Fruit fly (Drosophila melanogaster) whole organism, embryonic: ENCODE data around the gene Pgant7.

Experiments
- Aef1 ChIP-seq: fragments of 200-800 bp; sonication (Bioruptor generic); IDR thresholded peaks from 3 replicates; pipeline ENCODE4 v1.3.6; 2022; ENCODE audit warnings: missing biosample characterization, missing genetic modification characterization
- Antp ChIP-seq: fragments of 200-800 bp; sonication (Bioruptor generic); optimal IDR thresholded peaks from 3 replicates; lab custom pipeline; 2016; ENCODE audit warnings: missing biosample characterization, missing genetic modification characterization
- BtbVII ChIP-seq: fragments of 200-800 bp; sonication (Bioruptor generic); optimal IDR thresholded peaks from 3 replicates; lab custom pipeline; 2017; ENCODE audit warnings: missing biosample characterization, mild to moderate bottlenecking, missing genetic modification characterization
- CG10979 ChIP-seq: fragments of 200-800 bp; sonication (Bioruptor generic); optimal IDR thresholded peaks from 2 replicates; lab custom pipeline; 2018; ENCODE audit warnings: missing biosample characterization, mild to moderate bottlenecking, missing genetic modification characterization, moderate library complexity
- CG11504 ChIP-seq: fragments of 200-800 bp; sonication (Bioruptor generic); optimal IDR thresholded peaks from 3 replicates; lab custom pipeline; 2019; ENCODE audit warnings: missing biosample characterization, mild to moderate bottlenecking, missing genetic modification characterization, moderate library complexity
- CG13123 ChIP-seq: fragments of 200-800 bp; sonication (Bioruptor generic); optimal IDR thresholded peaks from 2 replicates; lab custom pipeline; 2016; ENCODE audit warnings: missing biosample characterization, missing genetic modification characterization
- CG13624 ChIP-seq: fragments of 200-800 bp; sonication (Bioruptor generic); optimal IDR thresholded peaks from 2 replicates; lab custom pipeline; 2016; ENCODE audit warnings: missing biosample characterization, missing genetic modification characterization
- CG1647 ChIP-seq: fragments of 200-800 bp; sonication (Bioruptor generic); optimal IDR thresholded peaks from 3 replicates; lab custom pipeline; 2016; ENCODE audit warnings: missing biosample characterization, missing genetic modification characterization
- CG16815 ChIP-seq: fragments of 200-800 bp; sonication (Bioruptor generic); optimal IDR thresholded peaks from 3 replicates; lab custom pipeline; 2017; ENCODE audit warnings: missing biosample characterization, mild to moderate bottlenecking, missing genetic modification characterization
- CG17385 ChIP-seq: fragments of 200-800 bp; sonication (Bioruptor generic); optimal IDR thresholded peaks from 3 replicates; lab custom pipeline; 2018; ENCODE audit warnings: missing biosample characterization, mild to moderate bottlenecking, missing genetic modification characterization
- CG1832 ChIP-seq: fragments of 200-800 bp; sonication (Bioruptor generic); optimal IDR thresholded peaks from 2 replicates; lab custom pipeline; 2017; ENCODE audit warnings: missing biosample characterization, mild to moderate bottlenecking, missing genetic modification characterization, inconsistent platforms
- CG18619 ChIP-seq: fragments of 200-800 bp; sonication (Bioruptor generic); optimal IDR thresholded peaks from 3 replicates; lab custom pipeline; 2017; ENCODE audit warnings: missing biosample characterization, mild to moderate bottlenecking, missing genetic modification characterization
- CG2712 ChIP-seq: fragments of 200-800 bp; optimal IDR thresholded peaks from 3 replicates; lab custom pipeline; 2019; ENCODE audit warnings: missing biosample characterization, mild to moderate bottlenecking, missing genetic modification characterization, moderate library complexity
- CG32532 ChIP-seq: fragments of 200-800 bp; sonication (Bioruptor generic); IDR thresholded peaks from 2 replicates; pipeline ENCODE4 v1.3.6; 2022; ENCODE audit warnings: missing biosample characterization, missing genetic modification characterization
- CG4328 ChIP-seq: fragments of 200-800 bp; sonication (Bioruptor generic); optimal IDR thresholded peaks from 3 replicates; lab custom pipeline; 2017; ENCODE audit warnings: missing biosample characterization, missing genetic modification reagents, missing genetic modification characterization
- CG5180 ChIP-seq: fragments of 200-800 bp; sonication (Bioruptor generic); optimal IDR thresholded peaks from 3 replicates; lab custom pipeline; 2017; ENCODE audit warnings: missing biosample characterization, missing genetic modification characterization, mild to moderate bottlenecking, moderate library complexity, missing genetic modification reagents
- CG6272 ChIP-seq: fragments of 200-800 bp; sonication (Bioruptor generic); IDR thresholded peaks from 2 replicates; pipeline ENCODE4 v1.3.6; 2022; ENCODE audit warnings: missing biosample characterization, missing genetic modification characterization
- CG6791 ChIP-seq: fragments of 200-800 bp; sonication (Bioruptor generic); IDR thresholded peaks from 3 replicates; pipeline ENCODE4 v1.3.6; 2022; ENCODE audit warnings: missing biosample characterization, missing genetic modification characterization; ENCODE audit not compliant: partially characterized antibody
- CG6854 ChIP-seq: fragments of 200-800 bp; sonication (Bioruptor generic); optimal IDR thresholded peaks from 3 replicates; lab custom pipeline; 2017; ENCODE audit warnings: missing biosample characterization, mild to moderate bottlenecking, missing genetic modification characterization
- CG7928 ChIP-seq: fragments of 200-800 bp; sonication (Bioruptor generic); optimal IDR thresholded peaks from 2 replicates; lab custom pipeline; 2017; ENCODE audit warnings: missing biosample characterization, mild to moderate bottlenecking, missing genetic modification characterization
- CG8388 ChIP-seq: fragments of 200-800 bp; sonication (Bioruptor generic); optimal IDR thresholded peaks from 2 replicates; lab custom pipeline; 2019; ENCODE audit warnings: missing biosample characterization, mild to moderate bottlenecking, missing genetic modification characterization, moderate library complexity
- CG9215 ChIP-seq: fragments of 200-800 bp; sonication (Bioruptor generic); IDR thresholded peaks from 2 replicates; pipeline ENCODE4 v1.3.6; 2022; ENCODE audit warnings: missing biosample characterization, missing genetic modification characterization
- CG9797 ChIP-seq: fragments of 200-800 bp; sonication (Bioruptor generic); optimal IDR thresholded peaks from 3 replicates; lab custom pipeline; 2018; ENCODE audit warnings: missing biosample characterization, mild to moderate bottlenecking, missing genetic modification characterization
- CG9932 ChIP-seq: fragments of 200-800 bp; sonication (Bioruptor generic); IDR thresholded peaks from 2 replicates; pipeline ENCODE4 v1.3.6; 2022; ENCODE audit warnings: missing biosample characterization, missing genetic modification characterization
- Chrac-16 ChIP-seq: fragments of 200-800 bp; sonication (Bioruptor generic); optimal IDR thresholded peaks from 3 replicates; lab custom pipeline; 2016; ENCODE audit warnings: missing biosample characterization, missing genetic modification characterization
- D19B ChIP-seq: fragments of 200-800 bp; sonication (Bioruptor generic); optimal IDR thresholded peaks from 2 replicates; lab custom pipeline; 2017; ENCODE audit warnings: missing biosample characterization, mild to moderate bottlenecking, missing genetic modification characterization
- Dip3 ChIP-seq: fragments of 200-800 bp; sonication (Bioruptor generic); optimal IDR thresholded peaks from 3 replicates; lab custom pipeline; 2016; ENCODE audit warnings: missing biosample characterization, missing genetic modification characterization
- Ets65A ChIP-seq: fragments of 200-800 bp; sonication (Bioruptor generic); peaks from one replicate; lab custom pipeline; 2016; ENCODE audit warnings: missing biosample characterization, missing genetic modification characterization
- GATAe ChIP-seq: fragments of 200-800 bp; sonication (Bioruptor generic); conservative IDR thresholded peaks from 2 replicates; pipeline ENCODE4 v1.3.6; 2022; ENCODE audit warnings: missing biosample characterization, missing genetic modification characterization
- Gug ChIP-seq: fragments of 200-800 bp; sonication (Bioruptor generic); IDR thresholded peaks from 4 replicates; pipeline ENCODE4 v1.3.6; 2022; ENCODE audit warnings: missing biosample characterization, missing genetic modification characterization
- HLH3B ChIP-seq: fragments of 200-800 bp; sonication (Bioruptor generic); IDR thresholded peaks from 2 replicates; pipeline ENCODE4 v1.3.6; 2022; ENCODE audit warnings: missing biosample characterization, missing genetic modification characterization
- Lim3 ChIP-seq: fragments of 200-800 bp; sonication (Bioruptor generic); IDR thresholded peaks from 2 replicates; pipeline ENCODE4 v1.3.6; 2022; ENCODE audit warnings: missing biosample characterization, missing genetic modification characterization
- Mrtf ChIP-seq: fragments of 200-800 bp; sonication (Bioruptor generic); IDR thresholded peaks from 3 replicates; pipeline ENCODE4 v1.3.6; 2022; ENCODE audit warnings: missing biosample characterization, missing genetic modification characterization
- Myb ChIP-seq: fragments of 200-800 bp; sonication (Bioruptor generic); optimal IDR thresholded peaks from 2 replicates; lab custom pipeline; 2016; ENCODE audit warnings: missing biosample characterization, missing genetic modification characterization
- NK7.1 ChIP-seq: fragments of 200-800 bp; sonication (Bioruptor generic); optimal IDR thresholded peaks from 3 replicates; lab custom pipeline; 2016; ENCODE audit warnings: missing biosample characterization, missing genetic modification characterization
- Pdp1 ChIP-seq, 2 experiments: fragments of 200-800 bp; sonication (Bioruptor generic); optimal IDR thresholded peaks; 3 replicates each; lab custom pipeline; 2016; ENCODE audit warnings: missing biosample characterization in 2 of 2, missing genetic modification characterization in 2 of 2, mild to moderate bottlenecking in 1 of 2, moderate library complexity in 1 of 2
- Ravus ChIP-seq: fragments of 200-800 bp; sonication (Bioruptor generic); IDR thresholded peaks from 2 replicates; pipeline ENCODE4 v1.3.6; 2022; ENCODE audit warnings: missing biosample characterization, missing genetic modification characterization
- chm ChIP-seq: fragments of 200-800 bp; sonication (Bioruptor generic); IDR thresholded peaks from 2 replicates; pipeline ENCODE4 v1.3.6; 2022; ENCODE audit warnings: missing biosample characterization, missing genetic modification characterization
- crol ChIP-seq: fragments of 200-800 bp; sonication (Bioruptor generic); IDR thresholded peaks from 2 replicates; pipeline ENCODE4 v1.3.6; 2022; ENCODE audit warnings: missing biosample characterization, missing genetic modification characterization
- eyg ChIP-seq: fragments of 200-800 bp; sonication (Bioruptor generic); optimal IDR thresholded peaks from 3 replicates; lab custom pipeline; 2016; ENCODE audit warnings: missing biosample characterization, missing genetic modification characterization
- fru ChIP-seq: fragments of >200 bp; optimal IDR thresholded peaks from 2 replicates; lab custom pipeline; 2017
- grau ChIP-seq: fragments of 200-800 bp; optimal IDR thresholded peaks from 3 replicates; lab custom pipeline; 2019; ENCODE audit warnings: missing biosample characterization, mild to moderate bottlenecking, missing genetic modification characterization, moderate library complexity
- hkb ChIP-seq, 2 experiments: fragments of 200-800 bp in 1 of 2; fragments of >200 bp in 1 of 2; sonication (Bioruptor generic) in 1 of 2; IDR thresholded peaks in 1 of 2; optimal IDR thresholded peaks in 1 of 2; 2 replicates each; pipeline versions ENCODE4 v1.3.6 to Lab custom; 2017 to 2022; ENCODE audit warnings: missing biosample characterization in 1 of 2, missing genetic modification characterization in 1 of 2
- lbe ChIP-seq: fragments of 200-800 bp; sonication (Bioruptor generic); optimal IDR thresholded peaks from 2 replicates; lab custom pipeline; 2016; ENCODE audit warnings: missing biosample characterization, mild to moderate bottlenecking, missing genetic modification characterization
- sens ChIP-seq: fragments of 200-800 bp; sonication (Bioruptor generic); peaks from one replicate; lab custom pipeline; 2016; ENCODE audit warnings: missing biosample characterization, missing genetic modification characterization
- seq ChIP-seq: fragments of 200-800 bp; sonication (Bioruptor generic); IDR thresholded peaks from 2 replicates; pipeline ENCODE4 v1.3.6; 2022; ENCODE audit warnings: missing biosample characterization, missing genetic modification characterization
- sisA ChIP-seq: fragments of 200-800 bp; sonication (Bioruptor generic); IDR thresholded peaks from 2 replicates; pipeline ENCODE4 v1.3.6; 2022; ENCODE audit warnings: missing biosample characterization, missing genetic modification characterization
- unc-4 ChIP-seq: fragments of 200-800 bp; sonication (Bioruptor generic); IDR thresholded peaks from 2 replicates; pipeline ENCODE4 v1.3.6; 2022; ENCODE audit warnings: missing biosample characterization, missing genetic modification characterization; ENCODE audit not compliant: partially characterized antibody
- z ChIP-seq: fragments of 200-800 bp; sonication (Bioruptor generic); IDR thresholded peaks from 3 replicates; pipeline ENCODE4 v1.3.6; 2022; ENCODE audit warnings: missing biosample characterization, missing genetic modification characterization
- zfh1 ChIP-seq: fragments of 200-800 bp; sonication (Bioruptor generic); IDR thresholded peaks from 3 replicates; pipeline ENCODE4 v1.3.6; 2022; ENCODE audit warnings: missing biosample characterization, missing genetic modification characterization
- zfh2 ChIP-seq: fragments of 200-800 bp; sonication (Bioruptor generic); optimal IDR thresholded peaks from 2 replicates; lab custom pipeline; 2016; ENCODE audit warnings: missing biosample characterization, missing genetic modification characterization

The Pgant7 gene

DNA sequence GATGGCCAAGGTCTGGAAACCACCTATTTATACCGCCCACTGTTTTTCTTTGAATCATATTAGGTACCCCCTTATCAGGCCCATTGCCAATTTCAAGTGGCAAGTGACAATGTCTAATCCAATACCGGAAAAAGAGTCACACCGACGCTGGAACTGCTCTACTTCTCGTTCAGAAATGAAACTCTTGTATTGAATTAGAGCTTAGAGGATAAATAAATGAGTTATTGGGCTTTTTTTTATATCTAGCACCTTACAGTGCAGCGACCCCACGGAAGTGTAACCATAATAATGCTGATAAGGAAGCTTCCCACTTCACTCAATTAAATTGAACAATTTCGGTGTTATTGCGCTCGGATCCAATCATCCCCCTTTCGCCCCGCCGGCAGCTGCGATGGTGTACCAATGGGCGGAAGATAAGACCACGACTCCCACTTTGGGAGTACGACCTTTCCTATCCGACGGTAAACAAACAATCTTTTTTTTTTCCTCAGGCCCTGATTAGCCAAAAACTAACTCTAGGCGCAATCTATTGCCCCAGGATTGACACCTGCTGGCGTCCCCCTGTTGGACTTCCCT is 5.5 kb downstream of the Pgant7 start, which contains the start of gene CG15043 (continued):
- no peak for TF ChIP-seq CG16815
- TF ChIP-seq Aef1, result peak; percentile 48; the same call in 2 of the 3 replicates
- TF ChIP-seq CG6272 (GFP tag; lab: Robert Waterston, UW), result no peak
- TF ChIP-seq CG1832 (GFP tag; lab: Kevin White, UChicago), result no peak
- no peak for TF ChIP-seq BtbVII
- no peak for TF ChIP-seq CG7928
- no peak for TF ChIP-seq CG18619
- TF ChIP-seq Lim3, result no peak
- peak; percentile 81 for TF ChIP-seq GATAe (GFP tag; lab: Robert Waterston, UW)
- peak; percentile 26 for TF ChIP-seq CG6854
- TF ChIP-seq CG32532 (GFP tag; lab: Robert Waterston, UW), result peak; percentile 67
- TF ChIP-seq fru, result no peak
- peak; percentile 34 for TF ChIP-seq CG13624 (GFP tag; lab: Kevin White, UChicago)
- TF ChIP-seq CG2712 (tag; lab: Kevin White, UChicago), result no peak
- TF ChIP-seq unc-4 (GFP tag; lab: Robert Waterston, UW), result no peak
- peak; percentile 24 for TF ChIP-seq lbe (GFP tag; lab: Kevin White, UChicago)
- TF ChIP-seq sisA (GFP tag; lab: Robert Waterston, UW), result 0 out of 2 replicates have a peak, but pooled peaks have one; percentile 12
- TF ChIP-seq CG5180, result no peak
- TF ChIP-seq zfh2, result peak; percentile 55
- TF ChIP-seq seq (GFP tag; lab: Robert Waterston, UW), result no peak
- peak; percentile 23 for TF ChIP-seq grau (tag; lab: Kevin White, UChicago)
- TF ChIP-seq sens (GFP tag; lab: Kevin White, UChicago), result peak; percentile 58
- no peak for TF ChIP-seq CG9797 (GFP tag; lab: Kevin White, UChicago)
- TF ChIP-seq Myb (GFP tag; lab: Kevin White, UChicago), result peak; percentile 29
- TF ChIP-seq CG4328 (GFP tag; lab: Kevin White, UChicago), result no peak
- TF ChIP-seq Gug (GFP tag; lab: Robert Waterston, UW), result peak; percentile 55; the same call in 2 of the 4 replicates
- TF ChIP-seq crol (GFP tag; lab: Robert Waterston, UW), result peak; percentile 41; the same call in 1 of the 2 replicates
- TF ChIP-seq CG9215 (GFP tag; lab: Robert Waterston, UW), result peak; percentile 60; the same call in 1 of the 2 replicates
- TF ChIP-seq CG9932 (GFP tag; lab: Robert Waterston, UW), result peak; percentile 54
- peak; percentile 54 for TF ChIP-seq D19B (GFP tag; lab: Kevin White, UChicago)
- TF ChIP-seq CG17385 (GFP tag; lab: Kevin White, UChicago), result no peak
- no peak for TF ChIP-seq CG13123
- TF ChIP-seq zfh1 (GFP tag; lab: Robert Waterston, UW), result peak; percentile 49; the same call in 2 of the 3 replicates
- no peak for TF ChIP-seq CG6791 (GFP tag; lab: Robert Waterston, UW)
- no peak for TF ChIP-seq hkb (optimal IDR thresholded peaks at IDR 0.05; lab: Kevin White, UChicago)
- TF ChIP-seq hkb (GFP tag; IDR thresholded peaks at IDR 0.05; lab: Robert Waterston, UW), result peak; percentile 57
- 0 out of 2 replicates have a peak, but pooled peaks have one; percentile 32 for TF ChIP-seq HLH3B (GFP tag; lab: Robert Waterston, UW)
- TF ChIP-seq Mrtf (GFP tag; lab: Robert Waterston, UW), result 0 out of 3 replicates have a peak, but pooled peaks have one; percentile 33
- TF ChIP-seq Chrac-16, result no peak
- TF ChIP-seq Antp (GFP tag; lab: Kevin White, UChicago), result peak; percentile 50
- TF ChIP-seq chm, result no peak
- peak; percentile 6 for TF ChIP-seq CG1647 (GFP tag; lab: Kevin White, UChicago)
- TF ChIP-seq Ravus (GFP tag; lab: Robert Waterston, UW), result peak; percentile 6; the same call in 1 of the 2 replicates
- TF ChIP-seq Pdp1 (GFP tag; optimal IDR thresholded peaks at IDR 0.05; lab: Kevin White, UChicago), result peak; percentile 25 to 29
- peak; percentile 67 for TF ChIP-seq Dip3 (GFP tag; lab: Kevin White, UChicago)
- TF ChIP-seq eyg (GFP tag; lab: Kevin White, UChicago), result no peak
- TF ChIP-seq NK7.1, result peak; percentile 18
- TF ChIP-seq z (GFP tag; lab: Robert Waterston, UW), result no peak
- peak; percentile 48 for TF ChIP-seq CG11504 (tag; lab: Kevin White, UChicago)
- TF ChIP-seq CG10979 (tag; lab: Kevin White, UChicago), result no peak
- peak; percentile 63 for TF ChIP-seq Ets65A (GFP tag; lab: Kevin White, UChicago)
- no peak for TF ChIP-seq CG8388 (GFP tag; lab: Kevin White, UChicago)
